Fruit fly (Drosophila melanogaster) whole organism, pupa: ENCODE measurements around the gene Trmt61.

Source experiments
- CG10348 ChIP-seq: fragments of 200-800 bp; sonication (Bioruptor generic); IDR thresholded peaks from 2 replicates; pipeline ENCODE4 v1.3.6; 2022; ENCODE audit warnings: missing biosample characterization, missing genetic modification characterization
- CG12605 ChIP-seq: fragments of 200-800 bp; sonication (Bioruptor generic); IDR thresholded peaks from 2 replicates; pipeline ENCODE4 v1.3.6; 2022; ENCODE audit warnings: missing biosample characterization, missing genetic modification characterization
- CG13204 ChIP-seq: fragments of 200-800 bp; sonication (Bioruptor generic); optimal IDR thresholded peaks from 2 replicates; lab custom pipeline; 2018; ENCODE audit warnings: missing biosample characterization, mild to moderate bottlenecking, missing genetic modification characterization, moderate library complexity
- CG14655 ChIP-seq: fragments of 200-800 bp; sonication (Bioruptor generic); optimal IDR thresholded peaks from 3 replicates; lab custom pipeline; 2017; ENCODE audit warnings: mild to moderate bottlenecking, missing biosample characterization, missing genetic modification reagents, missing genetic modification characterization
- CG15710 ChIP-seq: fragments of 200-800 bp; sonication (Bioruptor generic); optimal IDR thresholded peaks from 2 replicates; lab custom pipeline; 2018; ENCODE audit warnings: missing biosample characterization, mild to moderate bottlenecking, missing genetic modification characterization, moderate library complexity
- CG17806 ChIP-seq: fragments of 200-800 bp; sonication (Bioruptor generic); optimal IDR thresholded peaks from 2 replicates; lab custom pipeline; 2018; ENCODE audit warnings: missing biosample characterization, mild to moderate bottlenecking, missing genetic modification characterization, moderate library complexity
- CG32121 ChIP-seq: fragments of 200-800 bp; sonication (Bioruptor generic); IDR thresholded peaks from 2 replicates; pipeline ENCODE4 v1.3.6; 2022; ENCODE audit warnings: missing biosample characterization, missing genetic modification characterization
- CG34367 ChIP-seq: fragments of 200-800 bp; sonication (Bioruptor generic); optimal IDR thresholded peaks from 2 replicates; lab custom pipeline; 2018; ENCODE audit warnings: missing biosample characterization, mild to moderate bottlenecking, missing genetic modification characterization
- CG4496 ChIP-seq: fragments of 200-800 bp; sonication (Bioruptor generic); IDR thresholded peaks from 3 replicates; pipeline ENCODE4 v1.3.6; 2022; ENCODE audit warnings: missing biosample characterization, missing genetic modification characterization
- CG8159 ChIP-seq: fragments of 200-800 bp; sonication (Bioruptor generic); optimal IDR thresholded peaks from 3 replicates; lab custom pipeline; 2018; ENCODE audit warnings: missing biosample characterization, mild to moderate bottlenecking, missing genetic modification characterization, moderate library complexity
- CG8301 ChIP-seq: fragments of 200-800 bp; sonication (Bioruptor generic); optimal IDR thresholded peaks from 2 replicates; lab custom pipeline; 2018; ENCODE audit warnings: missing biosample characterization, mild to moderate bottlenecking, missing genetic modification characterization
- CG9948 ChIP-seq: fragments of 200-800 bp; sonication (Bioruptor generic); optimal IDR thresholded peaks from 2 replicates; lab custom pipeline; 2018; ENCODE audit warnings: missing biosample characterization, mild to moderate bottlenecking, missing genetic modification characterization, moderate library complexity
- D1 ChIP-seq: fragments of 200-800 bp; sonication (Bioruptor generic); optimal IDR thresholded peaks from 2 replicates; lab custom pipeline; 2018; ENCODE audit warnings: missing biosample characterization, mild to moderate bottlenecking, missing genetic modification characterization, moderate library complexity
- EcR ChIP-seq: fragments of 200-800 bp; sonication (Bioruptor generic); optimal IDR thresholded peaks from 3 replicates; lab custom pipeline; 2019; ENCODE audit warnings: missing biosample characterization, missing genetic modification characterization, mild to moderate bottlenecking, moderate library complexity, missing genetic modification reagents
- Ets98B ChIP-seq: fragments of 200-800 bp; sonication (Bioruptor generic); IDR thresholded peaks from 2 replicates; pipeline ENCODE4 v1.3.6; 2022; ENCODE audit warnings: missing biosample characterization, missing genetic modification characterization
- Pif1A ChIP-seq: fragments of 200-800 bp; sonication (Bioruptor generic); optimal IDR thresholded peaks from 3 replicates; lab custom pipeline; 2016; ENCODE audit warnings: missing biosample characterization, missing genetic modification characterization
- Pif1B ChIP-seq: fragments of 200-800 bp; sonication (Bioruptor generic); optimal IDR thresholded peaks from 3 replicates; lab custom pipeline; 2016; ENCODE audit warnings: missing biosample characterization, missing genetic modification characterization
- Snoo ChIP-seq: fragments of 200-800 bp; sonication (Bioruptor generic); optimal IDR thresholded peaks from 3 replicates; lab custom pipeline; 2017; ENCODE audit warnings: missing biosample characterization, mild to moderate bottlenecking, missing genetic modification characterization, inconsistent platforms
- fd96Ca ChIP-seq: fragments of 200-800 bp; sonication (Bioruptor generic); IDR thresholded peaks from 3 replicates; pipeline ENCODE4 v1.3.6; 2022; ENCODE audit warnings: missing biosample characterization, missing genetic modification characterization
- gl ChIP-seq: fragments of 200-800 bp; sonication (Bioruptor generic); optimal IDR thresholded peaks from 2 replicates; lab custom pipeline; 2018; ENCODE audit warnings: missing biosample characterization, mild to moderate bottlenecking, missing genetic modification characterization
- rn ChIP-seq: fragments of 200-800 bp; sonication (Bioruptor generic); IDR thresholded peaks from 2 replicates; pipeline ENCODE4 v1.3.6; 2022; ENCODE audit warnings: missing biosample characterization, missing genetic modification characterization

The Trmt61 gene

DNA sequence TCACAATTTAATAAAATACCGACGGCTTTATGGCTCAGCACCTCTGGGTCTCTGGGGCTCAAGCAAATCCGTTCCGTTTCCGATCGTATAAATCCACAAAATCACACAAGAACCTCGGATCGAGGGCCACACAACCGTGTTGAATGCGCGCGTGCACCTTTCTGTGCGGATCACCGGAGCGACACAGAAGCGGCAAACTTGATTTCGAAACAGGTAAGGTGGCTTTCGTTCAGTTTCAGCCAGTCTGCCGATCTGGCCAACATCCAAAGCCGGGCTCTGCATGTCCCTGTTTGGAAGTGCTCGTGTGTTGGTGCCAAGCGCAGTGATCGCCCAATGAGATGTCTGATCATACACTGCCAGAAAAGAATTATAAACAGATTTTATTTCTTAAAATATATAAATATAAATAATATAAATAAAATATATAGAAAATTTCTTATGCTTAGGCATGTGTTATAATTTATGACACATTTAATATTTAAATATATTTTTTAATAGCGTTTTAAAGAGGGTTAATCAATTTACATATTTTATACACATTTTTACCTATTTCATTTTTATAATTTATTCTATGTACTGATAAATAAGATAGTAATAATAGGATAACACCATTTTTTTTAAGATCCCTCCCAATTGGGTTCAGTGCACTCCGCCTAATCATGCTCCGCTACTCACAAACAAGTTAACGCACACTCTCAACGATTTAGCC lies 39.4 kb downstream of the Trmt61 start, which contains the start of gene dysf:
TSS of gene dysf (minus strand) at position 210 of the 709 bp plus-strand sequence.
- TF ChIP-seq fd96Ca (GFP tag; lab: Robert Waterston, UW) (peak; percentile 9; the same call in 1 of the 3 replicates), EcR (GFP tag; lab: Kevin White, UChicago) (no peak), CG17806 (tag; lab: Kevin White, UChicago) (peak; percentile 64), CG32121 (peak; percentile 45), Snoo (tag; lab: Kevin White, UChicago) (peak; percentile 73), CG15710 (peak; percentile 85), CG8301 (tag; lab: Kevin White, UChicago) (peak; percentile 54), CG4496 (GFP tag; lab: Robert Waterston, UW) (no peak), CG14655 (peak; percentile 83), CG12605 (GFP tag; lab: Robert Waterston, UW) (no peak), CG13204 (GFP tag; lab: Kevin White, UChicago) (peak; percentile 51), gl (tag; lab: Kevin White, UChicago) (no peak), Pif1A (peak; percentile 24), Pif1B (GFP tag; lab: Kevin White, UChicago) (peak; percentile 54), rn (GFP tag; lab: Robert Waterston, UW) (no peak; the same call in 1 of the 2 replicates), CG8159 (peak; percentile 91), Ets98B (no peak), D1 (tag; lab: Kevin White, UChicago) (peak; percentile 48), CG10348 (GFP tag; lab: Robert Waterston, UW) (no peak), CG9948 (peak; percentile 78), CG34367 (peak; percentile 70)

- TF ChIP-seq fd96Ca (GFP tag; lab: Robert Waterston, UW) (0 out of 3 replicates have a peak, but pooled peaks have one; percentile 55), D1 (tag; lab: Kevin White, UChicago) (no peak), CG4496 (GFP tag; lab: Robert Waterston, UW) (0 out of 3 replicates have a peak, but pooled peaks have one; percentile 37), CG17806 (tag; lab: Kevin White, UChicago) (no peak)
Measured at dm6 chr3R:26099238-26099637, 39.9 kb downstream of the Trmt61 start.

DNA sequence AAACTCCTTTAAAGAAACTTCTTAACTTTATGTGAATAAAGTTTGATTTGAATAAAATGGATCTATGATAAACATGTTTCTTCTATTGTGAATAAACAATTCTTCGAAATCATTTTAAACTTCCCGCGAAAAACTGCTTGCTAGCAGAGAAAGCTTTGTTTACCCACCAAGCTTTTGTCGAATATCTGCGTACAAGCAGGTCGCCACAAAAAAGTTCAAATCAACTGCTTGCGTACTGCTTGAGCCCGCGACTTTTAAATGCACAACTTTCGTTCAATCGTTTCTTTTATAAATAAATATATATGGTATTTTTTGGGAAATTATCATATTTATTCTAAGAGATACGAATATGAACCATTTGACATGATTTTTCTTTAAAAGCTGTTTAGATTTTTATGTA lies 44.1 kb downstream of the Trmt61 start:
- peak; percentile 75 for TF ChIP-seq D1 (tag; lab: Kevin White, UChicago)
- TF ChIP-seq CG34367: no peak
- TF ChIP-seq CG10348 (GFP tag; lab: Robert Waterston, UW): no peak
- no peak for TF ChIP-seq CG13204 (GFP tag; lab: Kevin White, UChicago)

- TF ChIP-seq Pif1B (GFP tag; lab: Kevin White, UChicago) (no peak), CG8159 (peak; percentile 54), CG8301 (tag; lab: Kevin White, UChicago) (peak; percentile 10), CG10348 (GFP tag; lab: Robert Waterston, UW) (no peak), Snoo (tag; lab: Kevin White, UChicago) (peak; percentile 76), gl (tag; lab: Kevin White, UChicago) (no peak), CG12605 (GFP tag; lab: Robert Waterston, UW) (no peak), Pif1A (peak; percentile 37), CG14655 (peak; percentile 27), fd96Ca (GFP tag; lab: Robert Waterston, UW) (no peak), rn (GFP tag; lab: Robert Waterston, UW) (no peak), CG15710 (peak; percentile 22), CG9948 (peak; percentile 3), Ets98B (peak; percentile 36; the same call in 1 of the 2 replicates), CG17806 (tag; lab: Kevin White, UChicago) (peak; percentile 11), EcR (GFP tag; lab: Kevin White, UChicago) (no peak), CG13204 (GFP tag; lab: Kevin White, UChicago) (no peak), CG34367 (no peak), CG4496 (GFP tag; lab: Robert Waterston, UW) (peak; percentile 59; the same call in 2 of the 3 replicates), D1 (tag; lab: Kevin White, UChicago) (no peak), CG32121 (peak; percentile 26; the same call in 1 of the 2 replicates)
Measured at dm6 chr3R:26104302-26105140, 45.2 kb downstream of the Trmt61 start.

DNA sequence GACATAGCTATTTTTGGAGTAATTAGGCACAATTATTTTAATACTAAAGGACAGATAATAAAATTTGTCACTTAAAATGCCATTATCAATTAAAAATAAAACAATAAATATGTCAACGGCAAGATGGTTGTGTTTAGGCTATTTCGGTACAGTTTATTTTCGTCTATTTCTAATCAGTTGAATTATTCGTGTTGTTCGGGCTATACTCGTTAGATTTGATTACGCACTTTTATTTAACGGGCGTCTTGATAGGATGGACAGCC lies 45.8 kb downstream of the Trmt61 start:
- TF ChIP-seq Ets98B: no peak
- no peak for TF ChIP-seq gl (tag; lab: Kevin White, UChicago)
- no peak for TF ChIP-seq CG8159
- no peak for TF ChIP-seq D1 (tag; lab: Kevin White, UChicago)
- no peak for TF ChIP-seq Pif1B (GFP tag; lab: Kevin White, UChicago)
- no peak for TF ChIP-seq CG13204 (GFP tag; lab: Kevin White, UChicago)
- no peak for TF ChIP-seq EcR (GFP tag; lab: Kevin White, UChicago)
- no peak for TF ChIP-seq CG32121
- no peak for TF ChIP-seq CG12605 (GFP tag; lab: Robert Waterston, UW)
- no peak for TF ChIP-seq rn (GFP tag; lab: Robert Waterston, UW)
- no peak for TF ChIP-seq CG34367
- TF ChIP-seq CG14655: no peak
- no peak for TF ChIP-seq CG4496 (GFP tag; lab: Robert Waterston, UW)
- no peak for TF ChIP-seq Snoo (tag; lab: Kevin White, UChicago)
- TF ChIP-seq CG15710: no peak
- TF ChIP-seq CG10348 (GFP tag; lab: Robert Waterston, UW): no peak
- TF ChIP-seq CG8301 (tag; lab: Kevin White, UChicago): no peak
- no peak for TF ChIP-seq CG9948
- TF ChIP-seq fd96Ca (GFP tag; lab: Robert Waterston, UW): no peak
- TF ChIP-seq CG17806 (tag; lab: Kevin White, UChicago): no peak
- TF ChIP-seq, all 21 proteins: peak for 0
